Fruit fly (Drosophila melanogaster): ENCODE results near the gene CREG.

dm6 chr3R:17371094-17371493 lies 23.3 kb downstream of the CREG start:
- TF ChIP-seq CG8478 (optimal IDR thresholded peaks at IDR 0.05) (no peak), CTCF (optimal IDR thresholded peaks at IDR 0.05) (no peak)
